Fruit fly (Drosophila melanogaster) whole organism, prepupa: ENCODE results near the gene rdx.

Source experiments
- CG10631 ChIP-seq: fragments of 200-800 bp; sonication (Bioruptor generic); optimal IDR thresholded peaks from 2 replicates; lab custom pipeline; 2016; ENCODE audit warnings: missing biosample characterization, missing genetic modification characterization
- CG10669 ChIP-seq: fragments of 200-800 bp; sonication (Bioruptor generic); optimal IDR thresholded peaks from 3 replicates; lab custom pipeline; 2018; ENCODE audit warnings: missing biosample characterization, mild to moderate bottlenecking, missing genetic modification characterization, moderate library complexity
- CG11294 ChIP-seq: fragments of 200-800 bp; sonication (Bioruptor generic); IDR thresholded peaks from 2 replicates; pipeline ENCODE4 v1.3.6; 2022; ENCODE audit warnings: missing biosample characterization, missing genetic modification characterization
- CG11762 ChIP-seq: fragments of 200-800 bp; sonication (Bioruptor generic); optimal IDR thresholded peaks from 3 replicates; lab custom pipeline; 2016; ENCODE audit warnings: missing biosample characterization, missing genetic modification characterization; ENCODE audit not compliant: insufficient read depth
- CG15336 ChIP-seq: fragments of 200-800 bp; sonication (Bioruptor generic); IDR thresholded peaks from 2 replicates; pipeline ENCODE4 v1.3.6; 2022; ENCODE audit warnings: missing biosample characterization, missing genetic modification characterization
- CG1621 ChIP-seq: fragments of 200-800 bp; sonication (Bioruptor generic); optimal IDR thresholded peaks from 3 replicates; lab custom pipeline; 2018; ENCODE audit warnings: missing biosample characterization, mild to moderate bottlenecking, missing genetic modification characterization
- CG16779 ChIP-seq: fragments of 200-800 bp; sonication (Bioruptor generic); optimal IDR thresholded peaks from 3 replicates; lab custom pipeline; 2017; ENCODE audit warnings: missing biosample characterization, mild to moderate bottlenecking, missing genetic modification characterization
- CG3032 ChIP-seq: fragments of 200-800 bp; optimal IDR thresholded peaks from 2 replicates; lab custom pipeline; 2019; ENCODE audit warnings: missing biosample characterization, mild to moderate bottlenecking, missing genetic modification characterization, moderate library complexity
- CG31627 ChIP-seq: fragments of 200-800 bp; sonication (Bioruptor generic); optimal IDR thresholded peaks from 3 replicates; lab custom pipeline; 2016; ENCODE audit warnings: missing biosample characterization, missing genetic modification characterization
- CG34406 ChIP-seq: fragments of 200-800 bp; sonication (Bioruptor generic); optimal IDR thresholded peaks from 3 replicates; lab custom pipeline; 2016; ENCODE audit warnings: missing biosample characterization, missing genetic modification characterization
- CG3919 ChIP-seq: fragments of 200-800 bp; sonication (Bioruptor generic); optimal IDR thresholded peaks from 3 replicates; lab custom pipeline; 2016; ENCODE audit warnings: missing biosample characterization, missing genetic modification characterization
- CG4318 ChIP-seq: fragments of 200-800 bp; sonication (Bioruptor generic); optimal IDR thresholded peaks from 3 replicates; lab custom pipeline; 2017; ENCODE audit warnings: missing biosample characterization, mild to moderate bottlenecking, missing genetic modification characterization
- CG6163 ChIP-seq: fragments of 200-800 bp; sonication (Bioruptor generic); IDR thresholded peaks from 3 replicates; pipeline ENCODE4 v1.3.6; 2022; ENCODE audit warnings: missing biosample characterization, missing genetic modification characterization
- CG6792 ChIP-seq: fragments of 200-800 bp; sonication (Bioruptor generic); optimal IDR thresholded peaks from 3 replicates; lab custom pipeline; 2016; ENCODE audit warnings: missing biosample characterization, missing genetic modification characterization
- CG6808 ChIP-seq: fragments of 200-800 bp; sonication (Bioruptor generic); optimal IDR thresholded peaks from 3 replicates; lab custom pipeline; 2017; ENCODE audit warnings: missing biosample characterization, missing genetic modification characterization, mild to moderate bottlenecking, moderate library complexity, missing genetic modification reagents
- CG6854 ChIP-seq: fragments of 200-800 bp; sonication (Bioruptor generic); optimal IDR thresholded peaks from 2 replicates; lab custom pipeline; 2017; ENCODE audit warnings: missing biosample characterization, mild to moderate bottlenecking, missing genetic modification characterization
- CG7368 ChIP-seq: fragments of 200-800 bp; sonication (Bioruptor generic); optimal IDR thresholded peaks from 3 replicates; lab custom pipeline; 2016; ENCODE audit warnings: missing biosample characterization, missing genetic modification characterization
- CG8119 ChIP-seq: fragments of 200-800 bp; sonication (Bioruptor generic); IDR thresholded peaks from 3 replicates; pipeline ENCODE4 v1.3.6; 2022; ENCODE audit warnings: missing biosample characterization, missing genetic modification characterization
- CG8319 ChIP-seq: fragments of 200-800 bp; sonication (Bioruptor generic); optimal IDR thresholded peaks from 3 replicates; lab custom pipeline; 2016; ENCODE audit warnings: missing biosample characterization, missing genetic modification characterization
- CG8632 ChIP-seq: fragments of 200-800 bp; sonication (Bioruptor generic); optimal IDR thresholded peaks from 3 replicates; lab custom pipeline; 2016; ENCODE audit warnings: missing biosample characterization, missing genetic modification characterization
- Eip93F ChIP-seq: fragments of 200-800 bp; sonication (Bioruptor generic); optimal IDR thresholded peaks from 2 replicates; lab custom pipeline; 2016; ENCODE audit warnings: missing biosample characterization, mild to moderate bottlenecking, missing genetic modification characterization
- Ets21C ChIP-seq: fragments of 200-800 bp; sonication (Bioruptor generic); optimal IDR thresholded peaks from 3 replicates; lab custom pipeline; 2016; ENCODE audit warnings: missing biosample characterization, missing genetic modification characterization
- Ets96B ChIP-seq: fragments of 200-800 bp; optimal IDR thresholded peaks from 2 replicates; lab custom pipeline; 2019; ENCODE audit warnings: missing biosample characterization, mild to moderate bottlenecking, missing genetic modification characterization, moderate library complexity
- Gug ChIP-seq: fragments of 200-800 bp; sonication (Bioruptor generic); IDR thresholded peaks from 2 replicates; pipeline ENCODE4 v1.3.6; 2022; ENCODE audit warnings: missing biosample characterization, missing genetic modification characterization
- Hr39 ChIP-seq: fragments of 200-800 bp; sonication (Bioruptor generic); optimal IDR thresholded peaks from 2 replicates; lab custom pipeline; 2016; ENCODE audit warnings: missing biosample characterization, missing genetic modification characterization
- Lpt ChIP-seq: fragments of 200-800 bp; sonication (Bioruptor generic); optimal IDR thresholded peaks from 3 replicates; lab custom pipeline; 2016; ENCODE audit warnings: missing biosample characterization, missing genetic modification characterization
- Met ChIP-seq: fragments of 200-800 bp; sonication (Bioruptor generic); optimal IDR thresholded peaks from 3 replicates; lab custom pipeline; 2016; ENCODE audit warnings: missing biosample characterization, missing genetic modification characterization
- Sox14 ChIP-seq: fragments of 200-800 bp; sonication (Bioruptor generic); optimal IDR thresholded peaks from 3 replicates; lab custom pipeline; 2016; ENCODE audit warnings: missing biosample characterization, missing genetic modification characterization
- Sox15 ChIP-seq: fragments of 200-800 bp; sonication (Bioruptor generic); optimal IDR thresholded peaks from 3 replicates; lab custom pipeline; 2016; ENCODE audit warnings: missing biosample characterization, missing genetic modification characterization
- acj6 ChIP-seq: fragments of 200-800 bp; sonication (Bioruptor generic); optimal IDR thresholded peaks from 3 replicates; lab custom pipeline; 2016; ENCODE audit warnings: missing biosample characterization, missing genetic modification characterization
- cyc ChIP-seq: fragments of 200-800 bp; sonication (Bioruptor generic); optimal IDR thresholded peaks from 3 replicates; lab custom pipeline; 2016; ENCODE audit warnings: missing biosample characterization, missing genetic modification characterization
- dac ChIP-seq: fragments of 200-800 bp; sonication (Bioruptor generic); optimal IDR thresholded peaks from 2 replicates; lab custom pipeline; 2017; ENCODE audit warnings: missing biosample characterization, mild to moderate bottlenecking, missing genetic modification characterization
- dsx ChIP-seq: fragments of 200-800 bp; optimal IDR thresholded peaks from 3 replicates; lab custom pipeline; 2019; ENCODE audit warnings: missing biosample characterization, mild to moderate bottlenecking, missing genetic modification characterization, moderate library complexity; ENCODE audit not compliant: poor library complexity, severe bottlenecking
- esn ChIP-seq: fragments of 200-800 bp; sonication (Bioruptor generic); optimal IDR thresholded peaks from 2 replicates; lab custom pipeline; 2016; ENCODE audit warnings: missing biosample characterization, mild to moderate bottlenecking, missing genetic modification characterization, moderate library complexity
- fd85E ChIP-seq: fragments of 200-800 bp; sonication (Bioruptor generic); optimal IDR thresholded peaks from 3 replicates; lab custom pipeline; 2016; ENCODE audit warnings: missing biosample characterization, missing genetic modification characterization
- lz ChIP-seq: fragments of 200-800 bp; sonication (Bioruptor generic); optimal IDR thresholded peaks from 3 replicates; lab custom pipeline; 2016; ENCODE audit warnings: missing biosample characterization, missing genetic modification characterization
- net ChIP-seq: fragments of 200-800 bp; sonication (Bioruptor generic); optimal IDR thresholded peaks from 3 replicates; lab custom pipeline; 2016; ENCODE audit warnings: missing biosample characterization, missing genetic modification characterization
- pdm3 ChIP-seq: fragments of 200-800 bp; sonication (Bioruptor generic); optimal IDR thresholded peaks from 3 replicates; lab custom pipeline; 2016; ENCODE audit warnings: missing biosample characterization, missing genetic modification characterization
- salr ChIP-seq, 2 experiments: fragments of 200-800 bp; sonication (Bioruptor generic); optimal IDR thresholded peaks; 3 replicates each; lab custom pipeline; 2016 to 2018; ENCODE audit warnings: missing biosample characterization in 2 of 2, missing genetic modification characterization in 2 of 2, mild to moderate bottlenecking in 1 of 2
- spab ChIP-seq: fragments of 200-800 bp; sonication (Bioruptor generic); optimal IDR thresholded peaks from 2 replicates; lab custom pipeline; 2017; ENCODE audit warnings: missing biosample characterization, mild to moderate bottlenecking, missing genetic modification characterization, missing genetic modification reagents
- ss ChIP-seq, 2 experiments: fragments of 200-800 bp; sonication (Bioruptor generic); optimal IDR thresholded peaks; 2 replicates in 1 of 2; 3 replicates in 1 of 2; lab custom pipeline; 2017 to 2018; ENCODE audit warnings: mild to moderate bottlenecking in 2 of 2, missing biosample characterization in 2 of 2, missing genetic modification characterization in 2 of 2, moderate library complexity in 1 of 2
- svp ChIP-seq: fragments of 200-800 bp; sonication (Bioruptor generic); peaks from one replicate; lab custom pipeline; 2016; ENCODE audit warnings: missing biosample characterization, missing genetic modification characterization
- topi ChIP-seq: fragments of 200-800 bp; sonication (Bioruptor generic); optimal IDR thresholded peaks from 3 replicates; lab custom pipeline; 2016; ENCODE audit warnings: missing biosample characterization, missing genetic modification characterization
- vri ChIP-seq: fragments of 200-800 bp; sonication (Bioruptor generic); optimal IDR thresholded peaks from 3 replicates; lab custom pipeline; 2016; ENCODE audit warnings: missing biosample characterization, mild to moderate bottlenecking, missing genetic modification characterization

The rdx gene

DNA sequence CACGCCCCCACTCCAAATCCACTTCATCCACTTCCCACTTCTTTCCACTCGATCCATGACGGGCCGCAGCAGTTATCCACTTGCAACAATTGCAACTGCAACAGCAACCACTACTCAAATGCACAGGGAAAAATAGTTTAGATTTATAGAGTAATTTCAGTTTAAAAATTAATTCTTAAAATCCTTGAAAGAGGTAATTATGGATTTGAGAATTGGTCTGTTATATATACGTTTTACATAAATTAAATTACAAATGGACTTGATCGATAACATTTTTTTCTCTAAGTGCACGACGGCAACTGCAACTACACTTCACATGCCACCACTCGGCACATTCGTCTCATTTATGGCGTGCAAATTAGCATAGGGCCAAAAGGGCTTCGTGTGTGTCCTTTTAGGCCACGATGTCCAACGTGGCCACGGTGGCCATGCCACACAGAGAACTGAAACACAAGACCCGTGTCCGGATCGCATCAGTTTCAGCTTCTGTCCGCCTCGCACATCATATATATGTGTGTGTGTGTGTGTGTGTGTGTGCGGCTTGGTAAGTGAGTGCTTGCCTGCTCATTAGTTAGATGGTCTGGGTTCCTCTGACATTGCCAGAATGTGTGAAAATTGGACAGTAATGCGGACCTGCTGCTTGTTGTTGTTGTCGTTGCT, 46.8 kb downstream of the rdx start (continued):
- peak; percentile 82 for TF ChIP-seq svp (GFP tag; lab: Kevin White, UChicago)
- peak; percentile 6 for TF ChIP-seq CG6854
- TF ChIP-seq CG6808, result peak; percentile 88
- TF ChIP-seq CG6163, result peak; percentile 91
- peak; percentile 86 for TF ChIP-seq CG15336
- peak; percentile 69 for TF ChIP-seq cyc (GFP tag; lab: Kevin White, UChicago)
- TF ChIP-seq Hr39 (GFP tag; lab: Kevin White, UChicago), result peak; percentile 65
- peak; percentile 76 for TF ChIP-seq Sox14 (GFP tag; lab: Kevin White, UChicago)
- peak; percentile 87 for TF ChIP-seq CG3919 (GFP tag; lab: Kevin White, UChicago)
- no peak for TF ChIP-seq fd85E (GFP tag; lab: Kevin White, UChicago)
- TF ChIP-seq CG6792 (GFP tag; lab: Kevin White, UChicago), result peak; percentile 79
- TF ChIP-seq CG4318, result peak; percentile 64
- peak; percentile 87 for TF ChIP-seq CG8119 (GFP tag; lab: Robert Waterston, UW)
- TF ChIP-seq topi (GFP tag; lab: Kevin White, UChicago), result peak; percentile 67
- TF ChIP-seq CG10669 (GFP tag; lab: Kevin White, UChicago), result peak; percentile 84
- TF ChIP-seq Lpt (GFP tag; lab: Kevin White, UChicago), result peak; percentile 72
- peak; percentile 63 to 87 for TF ChIP-seq salr (GFP tag; optimal IDR thresholded peaks at IDR 0.05; lab: Kevin White, UChicago)
- peak; percentile 76 for TF ChIP-seq esn (GFP tag; lab: Kevin White, UChicago)
- peak; percentile 69 for TF ChIP-seq CG34406 (GFP tag; lab: Kevin White, UChicago)
- TF ChIP-seq Ets21C (GFP tag; lab: Kevin White, UChicago), result peak; percentile 30
- peak; percentile 73 for TF ChIP-seq lz (GFP tag; lab: Kevin White, UChicago)

DNA sequence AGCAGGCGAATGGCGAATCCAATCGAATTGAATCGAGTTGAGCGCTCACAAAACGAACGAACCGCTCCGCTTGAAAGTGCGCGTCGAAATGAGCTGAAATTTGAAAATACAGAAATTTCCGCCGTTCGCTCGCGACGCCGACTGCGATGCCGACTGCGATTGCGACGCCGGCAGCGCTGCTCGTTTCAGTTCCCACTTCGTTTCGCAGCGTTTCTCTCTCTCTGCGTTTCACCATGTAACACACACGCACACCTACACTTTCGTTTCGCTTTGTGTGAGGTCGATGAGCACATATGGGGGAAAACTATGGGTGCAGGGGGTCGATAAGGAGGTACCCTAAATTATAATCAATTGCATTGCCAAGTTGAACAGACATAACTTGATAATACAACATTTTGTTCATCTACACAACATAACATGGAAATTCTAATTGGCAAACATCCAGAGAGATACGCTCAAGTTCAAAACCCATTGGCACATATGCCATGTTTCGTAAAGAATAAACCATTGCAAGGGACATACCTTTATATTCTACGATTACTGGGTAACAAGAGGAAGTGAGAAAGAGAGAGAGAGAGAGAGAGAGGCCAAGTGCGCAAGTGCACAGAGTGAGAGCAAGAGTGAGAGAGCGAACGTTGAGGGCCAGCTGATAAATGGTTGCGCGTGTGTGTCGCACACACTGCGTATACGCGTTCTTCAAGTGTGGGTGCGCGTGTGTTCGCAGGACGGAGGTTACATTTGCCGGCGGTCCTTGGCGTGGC, 48.4 kb downstream of the rdx start:
- TF ChIP-seq CG8319 (GFP tag; lab: Kevin White, UChicago) (peak; percentile 92), CG7368 (GFP tag; lab: Kevin White, UChicago) (peak; percentile 97), CG6808 (peak; percentile 88), CG8632 (GFP tag; lab: Kevin White, UChicago) (peak; percentile 95), CG10631 (GFP tag; lab: Kevin White, UChicago) (peak; percentile 95), pdm3 (peak; percentile 97), CG11762 (GFP tag; lab: Kevin White, UChicago) (peak; percentile 86), spab (GFP tag; lab: Kevin White, UChicago) (peak; percentile 90), acj6 (GFP tag; lab: Kevin White, UChicago) (peak; percentile 97), CG15336 (peak; percentile 94), CG1621 (tag; lab: Kevin White, UChicago) (peak; percentile 91), CG3032 (peak; percentile 93), CG10669 (GFP tag; lab: Kevin White, UChicago) (peak; percentile 96), CG31627 (peak; percentile 98), topi (GFP tag; lab: Kevin White, UChicago) (peak; percentile 97), CG16779 (tag; lab: Kevin White, UChicago) (peak; percentile 92), Eip93F (GFP tag; lab: Kevin White, UChicago) (peak; percentile 73), net (GFP tag; lab: Kevin White, UChicago) (peak; percentile 96), esn (GFP tag; lab: Kevin White, UChicago) (peak; percentile 98), Met (peak; percentile 96), fd85E (GFP tag; lab: Kevin White, UChicago) (peak; percentile 93), salr (GFP tag; optimal IDR thresholded peaks at IDR 0.05; lab: Kevin White, UChicago) (peak; percentile 91 to 96), CG6854 (peak; percentile 90), svp (GFP tag; lab: Kevin White, UChicago) (peak; percentile 99), vri (GFP tag; lab: Kevin White, UChicago) (peak; percentile 97), Hr39 (GFP tag; lab: Kevin White, UChicago) (peak; percentile 97), Sox14 (GFP tag; lab: Kevin White, UChicago) (peak; percentile 97), Gug (GFP tag; lab: Robert Waterston, UW) (peak; percentile 90), dac (GFP tag; lab: Kevin White, UChicago) (peak; percentile 89), CG6792 (GFP tag; lab: Kevin White, UChicago) (peak; percentile 97), dsx (peak; percentile 91), Ets96B (peak; percentile 95), CG6163 (peak; percentile 92), Sox15 (peak; percentile 95), ss (GFP tag; optimal IDR thresholded peaks at IDR 0.05; lab: Kevin White, UChicago) (peak; percentile 92), CG11294 (GFP tag; lab: Robert Waterston, UW) (peak; percentile 88), lz (GFP tag; lab: Kevin White, UChicago) (peak; percentile 97)
